Fruit fly (Drosophila melanogaster) ovary, adult (tissue): ENCODE results near the gene Aasdh.

ENCODE experiments used
- CG17801 ChIP-seq: fragments of 200-800 bp; optimal IDR thresholded peaks from 2 replicates; lab custom pipeline; 2019; ENCODE audit warnings: missing biosample characterization, mild to moderate bottlenecking, missing genetic modification characterization, moderate library complexity; ENCODE audit not compliant: partially characterized antibody

Aasdh gene

dm6 chr2L:8420259-8420930 is 29.0 kb downstream of the Aasdh start:
- TF ChIP-seq CG17801, result no peak

- no peak for TF ChIP-seq CG17801
These were observed 29.9 kb downstream of the Aasdh start for dm6 chr2L:8419382-8419940.

- TF ChIP-seq CG17801, result no peak
These were observed 31.1 kb downstream of the Aasdh start for dm6 chr2L:8418113-8418885.

- TF ChIP-seq CG17801, result no peak
These were observed 31.8 kb downstream of the Aasdh start for dm6 chr2L:8417562-8417961.

dm6 chr2L:8416350-8417046 is 32.9 kb downstream of the Aasdh start:
- TF ChIP-seq CG17801, result peak; percentile 41

dm6 chr2L:8414887-8415883 is 34.2 kb downstream of the Aasdh start, which contains the start of the genes CG13398 and Akap200:
CG13398 (minus strand) TSS chr2L:8415256.
Akap200 (plus strand) TSS chr2L:8415690.
- TF ChIP-seq CG17801, result peak; percentile 70

dm6 chr2L:8411530-8411929 is 37.8 kb downstream of the Aasdh start, which contains the start of gene Naglu:
Naglu (minus strand) TSS chr2L:8411868.
- no peak for TF ChIP-seq CG17801

dm6 chr2L:8403286-8404270 is 45.8 kb downstream of the Aasdh start, which contains the start of gene emb:
emb (plus strand) TSS chr2L:8403573.
- peak; percentile 67 for TF ChIP-seq CG17801

dm6 chr2L:8402928-8403285 is 46.5 kb downstream of the Aasdh start, which contains the start of gene fy:
fy (minus strand) TSS chr2L:8403280.
- TF ChIP-seq CG17801, result no peak

dm6 chr2L:8399863-8400598 is 49.3 kb downstream of the Aasdh start, which contains the start of gene CG31898:
CG31898 (plus strand) TSS chr2L:8400421.
- no peak for TF ChIP-seq CG17801

dm6 chr2L:8398721-8399120 is 50.7 kb downstream of the Aasdh start, which contains the start of gene CG13386:
CG13386 (plus strand) TSS chr2L:8399021.
- TF ChIP-seq CG17801, result no peak

- no peak for TF ChIP-seq CG17801
These were observed 53.2 kb downstream of the Aasdh start, which contains the start of the genes Peritrophin-15a and CG13385 for dm6 chr2L:8395996-8396699. Peritrophin-15a (minus strand) TSS chr2L:8396096. CG13385 (plus strand) TSS chr2L:8396649.
